Fruit fly (Drosophila melanogaster) whole organism, pupa: Measurements from ENCODE around the gene CG4291.

ENCODE experiments used
- CG12605 ChIP-seq: fragments of 200-800 bp; sonication (Bioruptor generic); IDR thresholded peaks from 2 replicates; pipeline ENCODE4 v1.3.6; 2022; ENCODE audit warnings: missing biosample characterization, missing genetic modification characterization
- CG13204 ChIP-seq: fragments of 200-800 bp; sonication (Bioruptor generic); optimal IDR thresholded peaks from 2 replicates; lab custom pipeline; 2018; ENCODE audit warnings: missing biosample characterization, mild to moderate bottlenecking, missing genetic modification characterization, moderate library complexity
- CG15710 ChIP-seq: fragments of 200-800 bp; sonication (Bioruptor generic); optimal IDR thresholded peaks from 2 replicates; lab custom pipeline; 2018; ENCODE audit warnings: missing biosample characterization, mild to moderate bottlenecking, missing genetic modification characterization, moderate library complexity
- CG32121 ChIP-seq: fragments of 200-800 bp; sonication (Bioruptor generic); IDR thresholded peaks from 2 replicates; pipeline ENCODE4 v1.3.6; 2022; ENCODE audit warnings: missing biosample characterization, missing genetic modification characterization
- CG34367 ChIP-seq: fragments of 200-800 bp; sonication (Bioruptor generic); optimal IDR thresholded peaks from 2 replicates; lab custom pipeline; 2018; ENCODE audit warnings: missing biosample characterization, mild to moderate bottlenecking, missing genetic modification characterization
- CG4496 ChIP-seq: fragments of 200-800 bp; sonication (Bioruptor generic); IDR thresholded peaks from 3 replicates; pipeline ENCODE4 v1.3.6; 2022; ENCODE audit warnings: missing biosample characterization, missing genetic modification characterization
- CG8159 ChIP-seq: fragments of 200-800 bp; sonication (Bioruptor generic); optimal IDR thresholded peaks from 3 replicates; lab custom pipeline; 2018; ENCODE audit warnings: missing biosample characterization, mild to moderate bottlenecking, missing genetic modification characterization, moderate library complexity
- CG8301 ChIP-seq: fragments of 200-800 bp; sonication (Bioruptor generic); optimal IDR thresholded peaks from 2 replicates; lab custom pipeline; 2018; ENCODE audit warnings: missing biosample characterization, mild to moderate bottlenecking, missing genetic modification characterization
- CG9948 ChIP-seq: fragments of 200-800 bp; sonication (Bioruptor generic); optimal IDR thresholded peaks from 2 replicates; lab custom pipeline; 2018; ENCODE audit warnings: missing biosample characterization, mild to moderate bottlenecking, missing genetic modification characterization, moderate library complexity
- D1 ChIP-seq: fragments of 200-800 bp; sonication (Bioruptor generic); optimal IDR thresholded peaks from 2 replicates; lab custom pipeline; 2018; ENCODE audit warnings: missing biosample characterization, mild to moderate bottlenecking, missing genetic modification characterization, moderate library complexity
- EcR ChIP-seq: fragments of 200-800 bp; sonication (Bioruptor generic); optimal IDR thresholded peaks from 3 replicates; lab custom pipeline; 2019; ENCODE audit warnings: missing biosample characterization, missing genetic modification characterization, mild to moderate bottlenecking, moderate library complexity, missing genetic modification reagents
- Snoo ChIP-seq: fragments of 200-800 bp; sonication (Bioruptor generic); optimal IDR thresholded peaks from 3 replicates; lab custom pipeline; 2017; ENCODE audit warnings: missing biosample characterization, mild to moderate bottlenecking, missing genetic modification characterization, inconsistent platforms
- fd96Ca ChIP-seq: fragments of 200-800 bp; sonication (Bioruptor generic); IDR thresholded peaks from 3 replicates; pipeline ENCODE4 v1.3.6; 2022; ENCODE audit warnings: missing biosample characterization, missing genetic modification characterization

- TF ChIP-seq CG12605 (GFP tag; lab: Robert Waterston, UW) = no peak
- no peak for TF ChIP-seq fd96Ca (GFP tag; lab: Robert Waterston, UW)
- TF ChIP-seq CG9948 (tag; lab: Kevin White, UChicago) = no peak
- TF ChIP-seq CG15710 (tag; lab: Kevin White, UChicago) = no peak
- no peak for TF ChIP-seq EcR (GFP tag; lab: Kevin White, UChicago)
- no peak for TF ChIP-seq CG32121 (GFP tag; lab: Robert Waterston, UW)
- TF ChIP-seq CG8301 = no peak
- no peak for TF ChIP-seq CG8159 (tag; lab: Kevin White, UChicago)
- TF ChIP-seq Snoo (tag; lab: Kevin White, UChicago) = no peak
- TF ChIP-seq CG34367 (tag; lab: Kevin White, UChicago) = no peak
- no peak for TF ChIP-seq CG4496 (GFP tag; lab: Robert Waterston, UW)
- no peak for TF ChIP-seq D1 (tag; lab: Kevin White, UChicago)
- TF ChIP-seq CG13204 (GFP tag; lab: Kevin White, UChicago) = no peak
These were observed 35.3 kb upstream of the CG4291 start for dm6 chr2L:887788-888187.
